Fruit fly (Drosophila melanogaster) whole organism, prepupa: ENCODE measurements around the gene CG34125.

Source experiments
- CG4318 ChIP-seq: fragments of 200-800 bp; sonication (Bioruptor generic); optimal IDR thresholded peaks from 3 replicates; lab custom pipeline; 2017; ENCODE audit warnings: missing biosample characterization, mild to moderate bottlenecking, missing genetic modification characterization
- Hr39 ChIP-seq: fragments of 200-800 bp; sonication (Bioruptor generic); optimal IDR thresholded peaks from 2 replicates; lab custom pipeline; 2016; ENCODE audit warnings: missing biosample characterization, missing genetic modification characterization
- Sox14 ChIP-seq: fragments of 200-800 bp; sonication (Bioruptor generic); optimal IDR thresholded peaks from 3 replicates; lab custom pipeline; 2016; ENCODE audit warnings: missing biosample characterization, missing genetic modification characterization
- dac ChIP-seq: fragments of 200-800 bp; sonication (Bioruptor generic); optimal IDR thresholded peaks from 2 replicates; lab custom pipeline; 2017; ENCODE audit warnings: missing biosample characterization, mild to moderate bottlenecking, missing genetic modification characterization
- topi ChIP-seq: fragments of 200-800 bp; sonication (Bioruptor generic); optimal IDR thresholded peaks from 3 replicates; lab custom pipeline; 2016; ENCODE audit warnings: missing biosample characterization, missing genetic modification characterization

DNA sequence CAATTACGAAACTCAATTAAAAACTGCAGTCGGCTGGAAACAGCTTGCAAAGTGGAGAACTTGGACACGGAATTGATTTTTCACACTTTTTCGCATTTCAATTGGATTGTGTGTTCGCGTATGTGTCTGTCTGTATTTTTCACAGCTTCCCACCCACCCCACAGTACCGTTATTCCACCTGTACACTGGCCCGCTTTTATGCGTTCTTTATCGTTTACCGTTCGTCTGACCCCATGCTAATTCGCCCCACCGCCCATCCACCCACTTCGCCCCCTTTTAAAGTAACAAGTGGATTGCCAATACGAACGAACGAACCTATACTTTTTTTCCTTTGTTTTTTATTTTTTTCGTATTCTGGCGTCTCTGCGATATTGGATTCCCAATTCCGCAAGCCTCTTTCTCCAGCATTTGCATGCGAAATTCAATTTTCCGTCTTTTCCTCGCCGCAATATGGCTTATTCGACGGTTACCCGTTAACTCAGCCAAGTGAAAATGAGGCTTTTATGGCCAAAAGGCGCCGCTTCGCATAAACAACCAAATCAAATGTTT lies 16.7 kb downstream of the CG34125 start:
- TF ChIP-seq Hr39 (GFP tag; lab: Kevin White, UChicago) (no peak), dac (GFP tag; lab: Kevin White, UChicago) (no peak), topi (no peak), Sox14 (GFP tag; lab: Kevin White, UChicago) (no peak), CG4318 (GFP tag; lab: Kevin White, UChicago) (no peak)
